Worm (Caenorhabditis elegans) whole organism, midembryonic: ENCODE measurements around the gene R04F11.2.

Source experiments
- cog-1 ChIP-seq: sonication (generic microtip); optimal IDR thresholded peaks from 2 replicates; lab custom pipeline; 2016; ENCODE audit warnings: missing genetic modification characterization, missing compliant biosample characterization
- flt-1 ChIP-seq: fragments of 200-800 bp; sonication (Bioruptor generic); IDR thresholded peaks from 2 replicates; pipeline ENCODE4 v1.3.6; 2022; ENCODE audit warnings: missing genetic modification characterization, missing compliant biosample characterization
- med-1 ChIP-seq: sonication (generic microtip); optimal IDR thresholded peaks from 2 replicates; lab custom pipeline; 2017; ENCODE audit warnings: missing genetic modification characterization, mild to moderate bottlenecking, missing compliant biosample characterization, antibody characterized with exemption, missing genetic modification reagents; ENCODE audit not compliant: insufficient read depth
- ztf-23 ChIP-seq: fragments of 200-800 bp; sonication (Bioruptor generic); IDR thresholded peaks from 2 replicates; pipeline ENCODE4 v1.3.6; 2022; ENCODE audit warnings: missing genetic modification reagents, missing genetic modification characterization, missing compliant biosample characterization
- ztf-29 ChIP-seq: fragments of 200-800 bp; sonication (Bioruptor generic); IDR thresholded peaks from 2 replicates; pipeline ENCODE4 v1.3.6; 2022; ENCODE audit warnings: missing genetic modification reagents, missing genetic modification characterization, missing compliant biosample characterization

ce11 chrV:12269272-12269767 lies 48.9 kb upstream of the R04F11.2 start, which contains the start of gene twk-24:
- TF ChIP-seq flt-1 (GFP tag; lab: Robert Waterston, UW) (no peak), ztf-23 (GFP tag; lab: Robert Waterston, UW) (no peak), ztf-29 (GFP tag; lab: Robert Waterston, UW) (no peak), cog-1 (tag; lab: Kevin White, UChicago) (no peak), med-1 (no peak)
